Fruit fly (Drosophila melanogaster): ENCODE results near the gene LysD.

Gene LysD

dm6 chr3L:1212571-1212970 is 1.6 kb upstream of the LysD start, which contains the start of gene LysE:
TSS of gene LysE (plus strand) at chr3L:1212827.
- TF ChIP-seq CG17801 (GFP tag; optimal IDR thresholded peaks at IDR 0.05; ENCODE audit: partially characterized antibody) = no peak

DNA sequence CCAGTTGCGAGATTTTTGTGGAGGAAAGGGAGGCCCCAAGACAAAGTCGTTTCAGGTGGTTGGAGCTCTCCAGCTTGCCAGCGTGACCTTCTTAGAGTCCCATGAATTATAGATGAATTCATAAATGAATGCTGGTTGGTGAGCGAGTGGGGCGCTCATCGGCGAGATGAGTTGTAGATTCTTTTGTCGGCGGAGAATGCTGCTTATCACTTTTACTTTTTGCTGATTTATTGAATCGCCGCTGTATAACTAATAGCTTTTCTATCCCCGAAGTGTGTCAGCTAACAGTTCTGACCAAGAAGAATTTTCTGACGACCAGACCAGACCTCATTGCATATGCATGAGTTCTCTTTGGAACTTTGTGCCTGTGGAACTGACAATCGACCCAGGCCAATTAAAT is 1.1 kb upstream of the LysD start:
- TF ChIP-seq CG17801 (GFP tag; optimal IDR thresholded peaks at IDR 0.05; ENCODE audit: partially characterized antibody) = no peak

DNA sequence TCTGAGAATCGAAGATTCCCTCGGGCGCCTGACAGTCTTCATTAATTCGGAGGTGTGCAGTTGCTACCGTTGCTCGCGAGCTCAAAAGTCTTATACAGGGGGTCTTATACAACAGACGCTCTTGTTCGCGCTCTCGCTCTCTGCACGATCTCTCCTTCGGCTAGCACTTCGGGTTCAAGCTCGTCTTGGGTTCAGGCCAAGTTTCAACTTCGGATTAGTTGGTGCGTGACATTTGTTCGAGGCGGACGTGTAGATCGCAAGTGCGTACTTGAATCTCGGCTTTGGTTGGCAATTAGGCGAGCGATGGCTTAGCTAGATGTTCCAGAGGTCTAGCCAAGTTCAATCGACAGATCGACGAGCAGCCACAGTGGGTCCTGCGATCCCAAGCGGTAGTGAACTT is 2.8 kb downstream of the LysD start:
- no peak for TF ChIP-seq CG17801 (GFP tag; optimal IDR thresholded peaks at IDR 0.05; ENCODE audit: partially characterized antibody)

- TF ChIP-seq CG17801 (GFP tag; optimal IDR thresholded peaks at IDR 0.05; ENCODE audit: partially characterized antibody) = no peak
These were observed 4.1 kb downstream of the LysD start, which contains the start of gene LysB for dm6 chr3L:1206682-1207421. TSS of gene LysB (plus strand) at chr3L:1207371.

DNA sequence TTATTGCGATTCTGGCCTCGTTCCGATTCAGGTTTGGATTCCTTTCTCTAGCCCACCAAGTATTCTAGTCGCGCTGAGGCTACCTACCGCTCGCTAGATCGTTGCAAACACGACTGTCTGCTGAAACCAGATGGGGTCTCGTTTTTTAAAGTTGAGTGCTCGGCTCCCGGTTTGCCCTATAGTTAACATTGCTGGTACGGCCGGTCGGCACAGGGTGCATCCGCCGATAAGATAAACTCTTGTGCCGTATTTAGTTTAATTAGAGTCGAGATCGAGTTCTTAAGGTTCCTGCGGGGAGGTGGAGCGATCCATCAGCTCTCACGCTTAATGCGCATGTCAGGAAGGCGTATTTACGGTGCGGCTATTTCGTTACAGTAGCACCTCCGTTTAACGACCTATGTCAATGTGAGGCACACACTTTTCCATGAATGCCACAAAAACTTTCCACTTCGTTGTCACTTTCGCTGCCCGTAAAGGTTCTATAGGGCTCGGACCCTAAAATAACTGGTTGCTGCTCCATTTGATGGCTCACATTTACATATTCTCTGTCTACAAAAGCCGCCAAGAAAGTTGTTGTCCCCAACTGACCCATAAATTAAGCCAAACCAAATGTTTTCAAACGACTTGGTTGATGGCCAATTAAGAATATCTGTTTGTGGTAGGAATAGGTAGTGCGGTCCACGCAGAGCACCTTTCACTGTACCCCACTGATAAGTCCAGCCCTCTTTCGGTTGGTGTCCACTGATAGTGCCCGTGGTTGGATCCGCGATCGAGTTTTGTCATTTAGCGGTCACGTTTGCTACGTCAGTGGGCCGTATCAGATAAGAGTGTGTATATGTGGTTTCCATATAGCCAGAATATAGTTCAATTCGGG is 6.1 kb downstream of the LysD start, which contains the start of gene CG9119:
Gene CG9119, minus strand, starts transcription at position 122 of the 874 bp plus-strand sequence.
- no peak for TF ChIP-seq CG17801 (GFP tag; optimal IDR thresholded peaks at IDR 0.05; ENCODE audit: partially characterized antibody)

DNA sequence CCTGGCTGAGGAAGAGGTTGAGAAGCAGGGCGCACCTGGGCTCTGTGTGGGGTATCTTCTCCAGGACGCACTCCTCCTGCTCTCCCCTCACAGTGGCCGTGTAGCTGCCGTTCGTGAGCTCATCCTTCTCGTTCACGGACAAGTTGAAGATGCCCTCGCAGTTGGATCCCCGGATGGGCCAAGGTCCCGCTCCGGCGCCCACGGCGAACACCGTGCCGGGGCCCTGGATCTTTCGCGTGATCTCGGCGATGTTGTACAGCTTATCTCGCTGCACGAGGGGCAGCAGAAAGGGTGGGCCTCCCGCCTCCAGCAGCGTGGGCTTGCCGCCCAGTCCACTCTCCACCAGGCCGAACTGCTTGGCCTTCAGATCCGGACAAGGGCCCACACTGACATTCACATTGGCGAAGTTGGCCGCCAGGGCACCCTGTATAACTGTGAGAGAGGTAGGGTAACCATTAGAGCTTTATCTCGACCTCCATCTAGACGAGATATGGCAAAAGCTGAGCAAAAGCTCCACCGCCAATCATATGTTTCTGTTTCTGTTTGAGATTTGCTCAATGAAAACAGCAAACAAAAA is 7.1 kb downstream of the LysD start:
- no peak for TF ChIP-seq CG17801 (GFP tag; optimal IDR thresholded peaks at IDR 0.05; ENCODE audit: partially characterized antibody)

DNA sequence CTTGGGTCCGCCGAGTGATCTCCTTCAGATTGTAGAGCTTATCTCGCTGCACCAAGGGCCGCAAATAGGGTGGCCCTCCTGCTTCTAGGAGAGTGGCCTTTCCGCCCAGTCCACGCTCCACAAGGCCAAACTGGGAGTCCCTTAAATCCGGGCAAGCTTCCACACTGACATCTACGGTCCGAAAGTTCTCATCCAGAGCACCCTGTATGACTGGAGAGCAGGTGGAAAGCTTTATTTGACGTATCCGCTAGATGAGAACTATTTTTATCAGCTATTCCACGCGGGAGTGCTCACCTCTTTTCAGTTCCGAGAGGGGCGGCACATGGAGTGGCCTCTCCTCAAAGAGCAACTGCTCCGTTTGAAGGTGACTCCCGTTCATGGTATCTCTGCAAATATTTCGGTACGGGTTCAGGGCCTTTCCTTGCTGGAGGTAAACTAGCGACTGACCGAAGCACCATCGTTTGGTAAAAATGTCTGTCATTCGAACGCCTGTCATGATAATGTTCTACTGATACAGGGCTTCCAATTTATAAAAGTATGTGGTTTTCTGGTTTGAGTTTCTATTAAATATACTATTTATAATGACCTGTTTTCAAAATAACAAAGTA is 8.3 kb downstream of the LysD start, which contains the start of gene meep:
Gene meep, minus strand, starts transcription at position 449 of the 608 bp plus-strand sequence.
- TF ChIP-seq CG17801 (GFP tag; optimal IDR thresholded peaks at IDR 0.05; ENCODE audit: partially characterized antibody) = no peak

DNA sequence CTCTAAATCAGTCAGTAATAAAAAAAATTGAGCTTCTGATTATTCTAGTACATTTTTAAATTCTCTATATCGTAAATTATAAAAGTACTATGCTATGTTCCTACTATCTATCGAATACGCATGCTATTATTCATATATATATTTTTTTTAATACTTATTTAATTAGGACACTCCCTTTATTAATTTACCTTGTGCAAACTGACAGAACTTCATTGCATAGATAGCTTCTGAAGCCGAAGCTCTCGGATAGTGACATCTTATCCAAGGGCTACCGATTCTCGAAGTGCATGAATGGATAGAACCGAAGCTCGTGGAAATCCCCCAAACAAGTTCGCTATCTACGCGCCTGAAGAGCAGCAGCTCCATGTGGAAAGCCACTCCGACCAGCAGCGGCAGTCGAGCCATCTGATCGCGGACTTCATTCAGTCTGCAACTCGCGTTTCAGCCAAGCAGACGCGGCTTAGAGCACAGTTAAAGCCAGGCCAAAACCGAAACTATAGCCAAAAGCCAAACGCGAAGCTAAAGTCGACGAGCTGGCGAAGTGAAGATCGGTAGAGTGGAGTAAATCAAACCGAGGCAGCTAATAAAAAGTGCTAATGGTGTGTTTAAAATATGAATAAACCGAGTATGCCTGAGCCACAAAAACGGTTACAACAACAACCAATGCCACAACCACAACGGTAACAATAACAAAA is 10.5 kb downstream of the LysD start, which contains the start of gene mwh:
Gene mwh, plus strand, starts transcription at position 430 of the 695 bp plus-strand sequence.
- TF ChIP-seq CG17801 (GFP tag; optimal IDR thresholded peaks at IDR 0.05; ENCODE audit: partially characterized antibody) = no peak

dm6 chr3L:1195868-1196552 is 15.0 kb downstream of the LysD start, which contains the start of gene Aplip1:
TSS of gene Aplip1 (plus strand) at chr3L:1196317.
- TF ChIP-seq CG17801 (GFP tag; optimal IDR thresholded peaks at IDR 0.05; ENCODE audit: partially characterized antibody) = no peak

- TF ChIP-seq CG17801 (GFP tag; optimal IDR thresholded peaks at IDR 0.05; ENCODE audit: partially characterized antibody) = no peak
These were observed 15.8 kb downstream of the LysD start, which contains the start of gene LysX for dm6 chr3L:1195202-1195601. TSS of gene LysX (minus strand) at chr3L:1195302.

DNA sequence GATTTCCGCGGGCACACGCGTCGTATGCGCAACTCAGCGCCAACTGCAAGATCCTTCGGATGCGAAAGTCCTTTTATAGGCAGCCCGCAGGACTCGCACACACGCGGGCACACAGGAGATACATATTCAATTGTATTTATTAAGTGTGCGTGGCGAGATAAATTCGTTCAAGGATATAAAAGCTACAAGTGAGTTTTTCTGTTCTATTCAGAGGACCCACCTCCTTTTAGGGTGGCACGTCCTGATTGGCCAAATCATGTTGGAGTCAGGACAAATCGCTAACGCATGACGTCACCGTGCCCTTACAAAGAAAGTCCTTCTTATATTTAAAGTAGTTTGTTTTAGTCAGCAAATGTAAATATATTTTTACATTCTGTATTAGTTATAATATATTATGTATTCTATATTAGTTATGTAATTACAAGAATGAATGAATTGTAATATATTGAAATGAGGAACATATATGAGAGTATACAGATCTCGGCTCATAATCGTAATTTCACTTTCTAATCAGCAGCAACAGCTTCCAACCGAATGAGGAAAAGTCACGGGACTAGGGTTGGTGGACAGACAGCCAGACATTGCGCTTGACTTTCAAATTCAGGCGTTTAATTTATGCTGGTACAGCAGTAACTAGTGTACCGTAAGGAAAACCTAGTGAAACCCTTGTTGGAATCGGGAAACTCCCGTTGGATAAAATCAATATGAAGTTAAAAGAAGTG is 17.7 kb downstream of the LysD start, which contains the start of gene Trhn:
Gene Trhn, minus strand, starts transcription at position 51 of the 722 bp plus-strand sequence.
- TF ChIP-seq CG17801 (GFP tag; optimal IDR thresholded peaks at IDR 0.05; ENCODE audit: partially characterized antibody) = no peak

- no peak for TF ChIP-seq CG17801 (GFP tag; optimal IDR thresholded peaks at IDR 0.05; ENCODE audit: partially characterized antibody)
These were observed 21.9 kb downstream of the LysD start, which contains the start of gene CG13912 for dm6 chr3L:1188936-1189659. TSS of gene CG13912 (plus strand) at chr3L:1189588.
